Worm (Caenorhabditis elegans) whole organism, L1 larva: ENCODE data around the gene T01C8.2.

ENCODE experiments used
- efl-1 ChIP-seq, 4 experiments: fragments of 150-350 bp; optimal IDR thresholded peaks in 3 of 4; peaks in 1 of 4; 1 replicate in 1 of 4; 2 replicates in 3 of 4; lab custom pipeline; 2014; ENCODE audit warnings: missing biosample characterization in 2 of 4, missing genetic modification characterization in 2 of 4, missing genetic modification reagents in 2 of 4
- fkh-10 ChIP-seq: sonication (generic microtip); optimal IDR thresholded peaks from 2 replicates; lab custom pipeline; 2017; ENCODE audit warnings: missing biosample characterization, missing genetic modification reagents, missing genetic modification characterization
- fos-1 ChIP-seq: fragments of 150-350 bp; optimal IDR thresholded peaks from 2 replicates; lab custom pipeline; 2014; ENCODE audit warnings: missing biosample characterization, missing genetic modification characterization
- jun-1 ChIP-seq: fragments of 150-350 bp; optimal IDR thresholded peaks from 2 replicates; lab custom pipeline; 2014; ENCODE audit warnings: missing biosample characterization, missing genetic modification reagents, missing genetic modification characterization
- lin-15B ChIP-seq: fragments of 150-350 bp; sonication (generic microtip); optimal IDR thresholded peaks from 3 replicates; lab custom pipeline; 2014; ENCODE audit warnings: missing biosample characterization, missing genetic modification characterization
- lsy-2 ChIP-seq, 2 experiments: fragments of 150-350 bp; optimal IDR thresholded peaks; 2 replicates each; lab custom pipeline; 2014; ENCODE audit warnings: missing biosample characterization in 2 of 2, missing genetic modification characterization in 2 of 2
- mep-1 ChIP-seq: fragments of 150-350 bp; optimal IDR thresholded peaks from 2 replicates; lab custom pipeline; 2014; ENCODE audit warnings: missing biosample characterization, missing genetic modification characterization
- nhr-76 ChIP-seq: sonication (generic microtip); optimal IDR thresholded peaks from 2 replicates; lab custom pipeline; 2017; ENCODE audit warnings: missing biosample characterization, missing genetic modification characterization
- nhr-77 ChIP-seq: fragments of 150-350 bp; optimal IDR thresholded peaks from 2 replicates; lab custom pipeline; 2014; ENCODE audit warnings: missing biosample characterization, missing genetic modification characterization
- sox-4 ChIP-seq: sonication (generic microtip); optimal IDR thresholded peaks from 2 replicates; lab custom pipeline; 2016; ENCODE audit warnings: missing genetic modification characterization, missing compliant biosample characterization
- sptf-1 ChIP-seq: fragments of 150-350 bp; optimal IDR thresholded peaks from 2 replicates; lab custom pipeline; 2014; ENCODE audit warnings: missing biosample characterization, missing genetic modification characterization
- unc-30 ChIP-seq: sonication (generic microtip); optimal IDR thresholded peaks from 2 replicates; lab custom pipeline; 2017; ENCODE audit warnings: missing biosample characterization, missing genetic modification characterization

DNA sequence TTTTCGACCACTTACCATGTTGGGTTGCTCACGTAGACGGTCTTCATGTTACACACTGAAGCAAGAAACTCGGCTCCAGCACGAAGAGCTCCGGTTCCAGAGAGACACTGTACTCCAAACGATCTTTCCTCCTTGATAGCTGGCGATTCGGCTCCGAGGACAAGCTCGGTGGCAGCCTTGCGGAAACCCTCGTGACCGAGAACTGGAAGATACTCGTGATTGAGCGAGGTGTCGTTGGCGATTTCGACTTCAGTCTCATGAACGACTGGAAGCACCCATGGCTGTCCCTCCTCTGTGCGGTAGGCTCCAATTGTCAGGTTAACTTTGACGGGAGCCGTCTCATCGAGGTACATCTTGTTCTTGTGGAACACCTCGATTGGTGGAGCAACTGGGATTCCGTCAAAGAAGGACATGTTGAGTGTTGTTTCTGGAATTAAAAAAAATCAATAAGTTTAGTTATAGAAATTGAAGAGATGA, 6.5 kb downstream of the T01C8.2 start, which contains the start of gene got-1.2:
- no peak for TF ChIP-seq jun-1 (tag; lab: Kevin White, UChicago)
- no peak for TF ChIP-seq lin-15B (tag; lab: Kevin White, UChicago)
- no peak for TF ChIP-seq mep-1 (tag; lab: Kevin White, UChicago)
- no peak for TF ChIP-seq nhr-76 (tag; lab: Kevin White, UChicago)
- no peak for TF ChIP-seq fkh-10 (GFP tag; lab: Kevin White, UChicago)
- no peak for TF ChIP-seq unc-30 (tag; lab: Kevin White, UChicago)
- TF ChIP-seq lsy-2 (tag; optimal IDR thresholded peaks at IDR 0.05; lab: Kevin White, UChicago), result no peak
- TF ChIP-seq sptf-1 (tag; lab: Kevin White, UChicago), result no peak
- TF ChIP-seq sox-4 (tag; lab: Kevin White, UChicago), result no peak
- TF ChIP-seq fos-1 (tag; lab: Kevin White, UChicago), result no peak
- no peak for TF ChIP-seq nhr-77 (tag; lab: Kevin White, UChicago)
- TF ChIP-seq efl-1 (optimal IDR thresholded peaks at IDR 0.05; lab: Kevin White, UChicago), result no peak
- peak in 1 of 2 experiments; percentile 75 for TF ChIP-seq efl-1 (GFP tag; optimal IDR thresholded peaks at IDR 0.05 in 1 of 2; lab: Kevin White, UChicago)
